Fruit fly (Drosophila melanogaster): Measurements from ENCODE around the gene Cpr30B.

The Cpr30B gene

DNA sequence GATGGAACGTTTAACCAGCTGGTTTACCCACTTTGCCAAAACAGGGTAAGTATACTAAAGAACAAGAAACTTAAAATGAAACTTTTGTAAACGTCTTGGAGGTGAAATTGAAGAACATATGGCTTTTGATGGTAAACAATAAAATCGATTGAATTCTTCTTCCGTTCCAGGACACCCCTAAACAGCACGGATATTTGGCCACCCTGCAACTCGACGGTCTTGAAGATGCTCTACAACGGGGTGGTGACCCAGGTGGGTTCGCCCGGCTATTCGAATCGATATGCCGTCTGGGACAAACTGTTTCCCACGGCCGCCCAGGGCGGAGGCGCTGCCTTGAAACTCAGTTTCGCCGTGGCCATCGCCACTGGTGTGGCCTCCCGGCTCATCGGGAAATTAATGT, 48.5 kb downstream of the Cpr30B start:
- TF ChIP-seq Myc (optimal IDR thresholded peaks at IDR 0.05) (no peak), Sin3A (optimal IDR thresholded peaks at IDR 0.05) (no peak), h (optimal IDR thresholded peaks at IDR 0.05) (no peak), psq (optimal IDR thresholded peaks at IDR 0.05) (no peak), ttk (optimal IDR thresholded peaks at IDR 0.05) (no peak), insv (optimal IDR thresholded peaks at IDR 0.05) (no peak)

Measured in Kc167 (cell line).